Worm (Caenorhabditis elegans): Measurements from ENCODE around the gene T14F9.2.

T14F9.2 gene

ce11 chrX:2191925-2192554 is 42.1 kb upstream of the T14F9.2 start, which contains the start of gene gap-1:
TSS of gene gap-1 (plus strand) at chrX:2192504.
- TF ChIP-seq rbr-2 (tag; optimal IDR thresholded peaks at IDR 0.05), result peak; percentile 24
- TF ChIP-seq ceh-32 (tag; optimal IDR thresholded peaks at IDR 0.05; ENCODE audit: poor library complexity), result peak; percentile 38
- no peak for TF ChIP-seq vab-7 (GFP tag; IDR thresholded peaks at IDR 0.05)
- peak; percentile 92 for TF ChIP-seq ces-1 (GFP tag; optimal IDR thresholded peaks at IDR 0.05)
- TF ChIP-seq unc-62 (GFP tag; optimal IDR thresholded peaks at IDR 0.05 in 1 of 2), result peak in 1 of 2 experiments; percentile 64
- no peak for TF ChIP-seq unc-62 (tag; optimal IDR thresholded peaks at IDR 0.05)
- peak; percentile 88 for TF ChIP-seq fkh-10 (GFP tag; optimal IDR thresholded peaks at IDR 0.05)
- TF ChIP-seq mes-2 (tag; optimal IDR thresholded peaks at IDR 0.05; ENCODE audit: poor library complexity, severe bottlenecking), result no peak

ce11 chrX:2197444-2197843 is 36.7 kb upstream of the T14F9.2 start:
- TF ChIP-seq lir-3 (tag; optimal IDR thresholded peaks at IDR 0.05), result no peak

- TF ChIP-seq tra-1 (GFP tag; IDR thresholded peaks at IDR 0.05) (no peak), unc-39 (tag; optimal IDR thresholded peaks at IDR 0.05) (no peak), pha-4 (GFP tag; IDR thresholded peaks at IDR 0.05) (no peak), pha-4 (tag; optimal IDR thresholded peaks at IDR 0.05) (no peak), ceh-44 (GFP tag; IDR thresholded peaks at IDR 0.05) (no peak), daf-16 (GFP tag; optimal IDR thresholded peaks at IDR 0.05) (no peak), daf-16 (tag; optimal IDR thresholded peaks at IDR 0.05) (no peak), zfp-3 (GFP tag; conservative IDR thresholded peaks at IDR 0.05) (no peak), ama-1 (optimal IDR thresholded peaks at IDR 0.05) (no peak), hlh-11 (tag; optimal IDR thresholded peaks at IDR 0.05) (no peak), lin-39 (tag; optimal IDR thresholded peaks at IDR 0.05) (no peak), mes-2 (tag; optimal IDR thresholded peaks at IDR 0.05; ENCODE audit: poor library complexity, severe bottlenecking) (no peak)
Measured at ce11 chrX:2199140-2199539, 35.0 kb upstream of the T14F9.2 start, which contains the start of gene T24C12.1. TSS of gene T24C12.1 (plus strand) at chrX:2199440.

ce11 chrX:2203760-2204159 is 30.4 kb upstream of the T14F9.2 start, which contains the start of gene T24C12.3:
TSS of gene T24C12.3 (minus strand) at chrX:2203893.
- TF ChIP-seq dmd-6 (GFP tag; IDR thresholded peaks at IDR 0.05) (peak; percentile 75), lin-15B (tag; optimal IDR thresholded peaks at IDR 0.05) (no peak), zfp-3 (GFP tag; conservative IDR thresholded peaks at IDR 0.05) (no peak), nhr-11 (tag; optimal IDR thresholded peaks at IDR 0.05) (no peak), F49E8.2 (tag; optimal IDR thresholded peaks at IDR 0.05; ENCODE audit: borderline replicate concordance) (no peak), ctbp-1 (GFP tag; IDR thresholded peaks at IDR 0.05) (no peak), mes-2 (tag; optimal IDR thresholded peaks at IDR 0.05; ENCODE audit: poor library complexity, severe bottlenecking) (no peak), nhr-28 (tag; optimal IDR thresholded peaks at IDR 0.05) (peak; percentile 75), dve-1 (tag; optimal IDR thresholded peaks at IDR 0.05; ENCODE audit: insufficient read depth) (peak; percentile 47), ceh-62 (tag; optimal IDR thresholded peaks at IDR 0.05) (no peak), dmd-9 (GFP tag; IDR thresholded peaks at IDR 0.05) (no peak), T26A8.4 (GFP tag; IDR thresholded peaks at IDR 0.05) (no peak), nhr-41 (GFP tag; IDR thresholded peaks at IDR 0.05) (no peak), hlh-11 (tag; optimal IDR thresholded peaks at IDR 0.05) (peak; percentile 60), daf-19 (GFP tag; conservative IDR thresholded peaks at IDR 0.05) (no peak), spr-3 (GFP tag; optimal IDR thresholded peaks at IDR 0.05) (no peak), unc-130 (GFP tag; optimal IDR thresholded peaks at IDR 0.05) (no peak), egl-27 (tag; optimal IDR thresholded peaks at IDR 0.05) (no peak), skn-1 (tag; optimal IDR thresholded peaks at IDR 0.05) (no peak), nhr-77 (tag; optimal IDR thresholded peaks at IDR 0.05) (peak; percentile 16), ces-1 (GFP tag; optimal IDR thresholded peaks at IDR 0.05) (no peak), daf-16 (GFP tag; optimal IDR thresholded peaks at IDR 0.05) (no peak), daf-16 (tag; optimal IDR thresholded peaks at IDR 0.05) (peak; percentile 72), hlh-30 (tag; optimal IDR thresholded peaks at IDR 0.05; ENCODE audit: insufficient read depth) (no peak), ceh-28 (tag; optimal IDR thresholded peaks at IDR 0.05) (no peak), zag-1 (tag; optimal IDR thresholded peaks at IDR 0.05) (no peak), ceh-20 (GFP tag; IDR thresholded peaks at IDR 0.05) (no peak), tra-1 (GFP tag; IDR thresholded peaks at IDR 0.05) (no peak), rbr-2 (tag; optimal IDR thresholded peaks at IDR 0.05) (no peak), pqm-1 (tag; optimal IDR thresholded peaks at IDR 0.05) (peak; percentile 96)

Data from whole organism, L4 larva.